Worm (Caenorhabditis elegans) whole organism, L3 larva: Measurements from ENCODE around the gene cmd-1.

Experiments used
- ZK546.5 ChIP-seq: sonication (generic microtip); optimal IDR thresholded peaks from 2 replicates; lab custom pipeline; 2017; ENCODE audit warnings: missing biosample characterization, missing genetic modification characterization
- aly-2 ChIP-seq: fragments of 150-350 bp; optimal IDR thresholded peaks from 2 replicates; lab custom pipeline; 2014; ENCODE audit warnings: missing biosample characterization, missing genetic modification characterization
- ama-1 ChIP-seq: fragments of 150-350 bp; optimal IDR thresholded peaks from 2 replicates; lab custom pipeline; 2018
- ceh-16 ChIP-seq: sonication (generic microtip); optimal IDR thresholded peaks from 2 replicates; lab custom pipeline; 2017; ENCODE audit warnings: missing biosample characterization, missing genetic modification characterization
- ceh-82 ChIP-seq: fragments of 150-350 bp; optimal IDR thresholded peaks from 2 replicates; lab custom pipeline; 2014; ENCODE audit warnings: missing biosample characterization, missing genetic modification characterization
- ceh-9 ChIP-seq: sonication (generic microtip); optimal IDR thresholded peaks from 2 replicates; lab custom pipeline; 2018; ENCODE audit warnings: missing biosample characterization, missing genetic modification characterization
- daf-12 ChIP-seq: fragments of 150-350 bp; optimal IDR thresholded peaks from 2 replicates; lab custom pipeline; 2014; ENCODE audit warnings: missing biosample characterization, missing genetic modification reagents, missing genetic modification characterization
- egl-27 ChIP-seq: sonication (generic microtip); optimal IDR thresholded peaks from 4 replicates; lab custom pipeline; 2017; ENCODE audit warnings: missing biosample characterization, missing genetic modification reagents, missing genetic modification characterization
- egl-5 ChIP-seq: fragments of 150-350 bp; optimal IDR thresholded peaks from 2 replicates; lab custom pipeline; 2017; ENCODE audit warnings: missing biosample characterization, missing genetic modification reagents, missing genetic modification characterization, inconsistent platforms
- elt-1 ChIP-seq: fragments of 150-350 bp; optimal IDR thresholded peaks from 2 replicates; lab custom pipeline; 2014; ENCODE audit warnings: missing biosample characterization, missing genetic modification characterization
- elt-2 ChIP-seq: sonication (generic microtip); optimal IDR thresholded peaks from 2 replicates; lab custom pipeline; 2016; ENCODE audit warnings: missing genetic modification reagents, mild to moderate bottlenecking, missing genetic modification characterization, missing compliant biosample characterization
- elt-3 ChIP-seq, 3 experiments: fragments of 150-350 bp in 1 of 3; sonication (generic microtip) in 2 of 3; optimal IDR thresholded peaks; 2 replicates in 2 of 3; 4 replicates in 1 of 3; lab custom pipeline; 2014 to 2017; ENCODE audit warnings: missing biosample characterization in 3 of 3, missing genetic modification characterization in 3 of 3
- eor-1 ChIP-seq, 2 experiments: fragments of 150-350 bp; optimal IDR thresholded peaks; 2 replicates each; lab custom pipeline; 2014 to 2018; ENCODE audit warnings: missing biosample characterization in 2 of 2, missing genetic modification characterization in 2 of 2
- fkh-10 ChIP-seq: sonication (generic microtip); optimal IDR thresholded peaks from 2 replicates; lab custom pipeline; 2017; ENCODE audit warnings: missing biosample characterization, missing genetic modification reagents, missing genetic modification characterization
- fkh-2 ChIP-seq: fragments of 150-350 bp; optimal IDR thresholded peaks from 2 replicates; lab custom pipeline; 2014; ENCODE audit warnings: missing biosample characterization, missing genetic modification reagents, missing genetic modification characterization
- fos-1 ChIP-seq: fragments of 150-350 bp; optimal IDR thresholded peaks from 2 replicates; lab custom pipeline; 2014; ENCODE audit warnings: missing biosample characterization, missing genetic modification characterization
- hmg-11 ChIP-seq: sonication (generic microtip); optimal IDR thresholded peaks from 2 replicates; lab custom pipeline; 2016; ENCODE audit warnings: missing genetic modification characterization, missing compliant biosample characterization
- jun-1 ChIP-seq: fragments of 150-350 bp; optimal IDR thresholded peaks from 2 replicates; lab custom pipeline; 2014; ENCODE audit warnings: missing biosample characterization, missing genetic modification reagents, missing genetic modification characterization
- lin-15B ChIP-seq: fragments of 150-350 bp; optimal IDR thresholded peaks from 2 replicates; lab custom pipeline; 2014; ENCODE audit warnings: missing biosample characterization, missing genetic modification characterization
- lin-39 ChIP-seq: fragments of 150-350 bp; optimal IDR thresholded peaks from 2 replicates; lab custom pipeline; 2018; ENCODE audit warnings: missing biosample characterization, missing genetic modification reagents, missing genetic modification characterization
- lsy-12 ChIP-seq: sonication (generic microtip); optimal IDR thresholded peaks from 2 replicates; lab custom pipeline; 2016; ENCODE audit warnings: mild to moderate bottlenecking, missing genetic modification characterization, missing compliant biosample characterization
- mdl-1 ChIP-seq: fragments of 150-350 bp; optimal IDR thresholded peaks from 2 replicates; lab custom pipeline; 2014; ENCODE audit warnings: missing biosample characterization, missing genetic modification characterization
- mml-1 ChIP-seq: fragments of 150-350 bp; sonication (generic microtip); optimal IDR thresholded peaks from 3 replicates; lab custom pipeline; 2014; ENCODE audit warnings: missing biosample characterization, missing genetic modification characterization
- nfya-1 ChIP-seq: sonication (generic microtip); optimal IDR thresholded peaks from 2 replicates; lab custom pipeline; 2017; ENCODE audit warnings: missing genetic modification characterization, mild to moderate bottlenecking, missing compliant biosample characterization, antibody characterized with exemption, moderate library complexity; ENCODE audit not compliant: insufficient read depth
- nhr-12 ChIP-seq: fragments of 150-350 bp; optimal IDR thresholded peaks from 2 replicates; lab custom pipeline; 2014; ENCODE audit warnings: missing biosample characterization, missing genetic modification characterization
- nhr-23 ChIP-seq: fragments of 150-350 bp; optimal IDR thresholded peaks from 2 replicates; lab custom pipeline; 2014; ENCODE audit warnings: missing biosample characterization, missing genetic modification reagents, missing genetic modification characterization
- nhr-237 ChIP-seq: fragments of 150-350 bp; optimal IDR thresholded peaks from 2 replicates; lab custom pipeline; 2014; ENCODE audit warnings: missing biosample characterization, missing genetic modification characterization
- nhr-25 ChIP-seq: sonication (generic microtip); optimal IDR thresholded peaks from 2 replicates; lab custom pipeline; 2017; ENCODE audit warnings: missing biosample characterization, missing genetic modification characterization
- nhr-43 ChIP-seq: sonication (generic microtip); optimal IDR thresholded peaks from 2 replicates; lab custom pipeline; 2016; ENCODE audit warnings: mild to moderate bottlenecking, missing genetic modification characterization, missing compliant biosample characterization; ENCODE audit not compliant: poor library complexity, severe bottlenecking
- nhr-67 ChIP-seq: fragments of 150-350 bp; optimal IDR thresholded peaks from 2 replicates; lab custom pipeline; 2014; ENCODE audit warnings: missing biosample characterization, missing genetic modification characterization
- nhr-76 ChIP-seq: fragments of 150-350 bp; sonication (generic microtip); optimal IDR thresholded peaks from 5 replicates; lab custom pipeline; 2014; ENCODE audit warnings: missing biosample characterization, missing genetic modification characterization
- pha-4 ChIP-seq: fragments of 150-350 bp; optimal IDR thresholded peaks from 2 replicates; lab custom pipeline; 2014; ENCODE audit warnings: missing biosample characterization, missing genetic modification reagents, missing genetic modification characterization
- pqm-1 ChIP-seq: fragments of 150-350 bp; optimal IDR thresholded peaks from 2 replicates; lab custom pipeline; 2017; ENCODE audit warnings: missing biosample characterization, missing genetic modification characterization, inconsistent platforms
- skn-1 ChIP-seq: fragments of 150-350 bp; optimal IDR thresholded peaks from 2 replicates; lab custom pipeline; 2014; ENCODE audit warnings: missing biosample characterization, missing genetic modification characterization
- snpc-4 ChIP-seq: fragments of 150-350 bp; optimal IDR thresholded peaks from 2 replicates; lab custom pipeline; 2014; ENCODE audit warnings: missing biosample characterization, missing genetic modification characterization
- tbx-2 ChIP-seq: sonication (generic microtip); optimal IDR thresholded peaks from 2 replicates; lab custom pipeline; 2016; ENCODE audit warnings: mild to moderate bottlenecking, missing genetic modification characterization, missing compliant biosample characterization
- unc-39 ChIP-seq: sonication (generic microtip); optimal IDR thresholded peaks from 4 replicates; lab custom pipeline; 2017; ENCODE audit warnings: missing biosample characterization, missing genetic modification characterization

Gene cmd-1

DNA sequence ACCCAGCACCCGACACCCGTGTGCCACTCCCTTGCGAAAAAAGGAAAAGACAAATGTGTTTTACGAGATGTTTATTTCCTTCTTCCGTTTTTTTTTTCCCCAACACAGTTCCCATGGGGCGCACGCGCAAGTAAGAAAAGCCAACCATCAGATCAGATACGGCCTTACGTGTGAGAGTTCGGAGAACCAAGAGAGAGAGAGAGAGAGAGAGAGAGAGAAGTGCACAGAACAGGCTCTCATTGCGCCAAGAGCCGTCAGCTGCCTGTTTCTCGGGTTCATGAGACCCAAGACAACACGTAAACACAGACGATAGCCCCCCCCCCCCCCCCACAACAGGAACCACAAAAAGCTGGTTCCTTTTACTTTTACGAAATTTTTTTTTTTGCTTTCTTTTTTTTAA, 4.2 kb upstream of the cmd-1 start:
- TF ChIP-seq nhr-25, result no peak
- no peak for TF ChIP-seq nhr-237 (tag; lab: Kevin White, UChicago)
- TF ChIP-seq nhr-76, result no peak
- no peak for TF ChIP-seq aly-2 (tag; lab: Kevin White, UChicago)
- no peak for TF ChIP-seq nhr-23
- no peak for TF ChIP-seq fos-1 (tag; lab: Kevin White, UChicago)
- no peak for TF ChIP-seq ZK546.5
- TF ChIP-seq nhr-12 (tag; lab: Kevin White, UChicago), result no peak
- TF ChIP-seq ceh-82, result no peak
- TF ChIP-seq ceh-9 (tag; lab: Kevin White, UChicago), result no peak

DNA sequence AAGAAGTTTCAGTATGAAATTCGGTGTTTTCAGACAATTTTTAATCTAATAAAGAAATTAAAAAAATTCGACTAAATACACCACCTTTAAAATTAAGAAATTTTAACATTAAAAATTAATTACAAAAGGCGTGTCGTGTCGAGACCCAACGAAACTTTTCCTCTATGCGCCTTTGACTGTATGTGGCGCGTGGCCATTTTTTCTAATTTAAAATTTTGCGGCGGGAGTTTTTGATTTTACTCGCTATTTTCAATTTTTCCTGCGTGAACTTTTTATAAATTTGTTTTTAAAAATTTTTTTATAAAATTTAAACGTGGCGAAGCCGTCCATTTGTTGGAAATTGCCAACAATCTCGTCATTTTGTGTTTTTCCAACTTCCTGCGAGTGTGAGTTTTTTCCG, 3.3 kb upstream of the cmd-1 start:
- TF ChIP-seq daf-12 (no peak), fkh-10 (GFP tag; lab: Kevin White, UChicago) (no peak), nhr-43 (no peak), elt-1 (tag; lab: Kevin White, UChicago) (no peak), egl-27 (no peak), nhr-25 (no peak), lsy-12 (tag; lab: Kevin White, UChicago) (no peak), nfya-1 (tag; lab: Kevin White, UChicago) (no peak), ceh-9 (tag; lab: Kevin White, UChicago) (no peak), pqm-1 (tag; lab: Kevin White, UChicago) (no peak), pha-4 (tag; lab: Kevin White, UChicago) (no peak), unc-39 (no peak), mml-1 (no peak), tbx-2 (tag; lab: Kevin White, UChicago) (no peak), egl-5 (tag; lab: Kevin White, UChicago) (no peak), jun-1 (tag; lab: Kevin White, UChicago) (no peak), ceh-82 (no peak), eor-1 (tag; optimal IDR thresholded peaks at IDR 0.05; lab: Kevin White, UChicago) (no peak), ceh-16 (tag; lab: Kevin White, UChicago) (no peak), nhr-237 (tag; lab: Kevin White, UChicago) (no peak)

DNA sequence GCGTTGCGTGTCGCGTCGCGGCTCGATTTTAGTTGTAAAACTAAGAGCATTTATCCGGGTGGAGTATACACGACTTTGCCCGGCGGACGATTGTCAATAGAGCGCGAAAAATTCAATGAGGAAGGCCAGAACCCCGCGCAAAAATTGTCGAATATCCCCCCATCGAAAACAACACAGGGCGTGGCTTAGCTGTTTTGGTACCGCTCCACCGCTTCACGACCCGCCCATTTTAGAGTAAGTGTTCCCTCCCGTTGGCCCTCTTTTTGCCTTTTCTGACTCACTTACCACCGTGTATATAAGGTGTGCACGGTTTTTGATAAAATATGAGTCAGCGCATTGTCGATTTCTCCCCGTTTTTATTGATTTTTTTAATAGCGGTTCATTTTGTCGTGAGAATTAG, 2.7 kb upstream of the cmd-1 start:
- TF ChIP-seq nhr-12 (tag; lab: Kevin White, UChicago), result no peak
- TF ChIP-seq nhr-237 (tag; lab: Kevin White, UChicago), result no peak
- TF ChIP-seq hmg-11 (tag; lab: Kevin White, UChicago), result no peak
- no peak for TF ChIP-seq ceh-9 (tag; lab: Kevin White, UChicago)
- TF ChIP-seq mml-1, result no peak
- no peak for TF ChIP-seq egl-27
- no peak for TF ChIP-seq egl-5 (tag; lab: Kevin White, UChicago)
- no peak for TF ChIP-seq skn-1
- no peak for TF ChIP-seq nfya-1 (tag; lab: Kevin White, UChicago)
- TF ChIP-seq ZK546.5, result no peak
- TF ChIP-seq fkh-10 (GFP tag; lab: Kevin White, UChicago), result no peak
- TF ChIP-seq daf-12, result no peak
- TF ChIP-seq aly-2 (tag; lab: Kevin White, UChicago), result no peak

DNA sequence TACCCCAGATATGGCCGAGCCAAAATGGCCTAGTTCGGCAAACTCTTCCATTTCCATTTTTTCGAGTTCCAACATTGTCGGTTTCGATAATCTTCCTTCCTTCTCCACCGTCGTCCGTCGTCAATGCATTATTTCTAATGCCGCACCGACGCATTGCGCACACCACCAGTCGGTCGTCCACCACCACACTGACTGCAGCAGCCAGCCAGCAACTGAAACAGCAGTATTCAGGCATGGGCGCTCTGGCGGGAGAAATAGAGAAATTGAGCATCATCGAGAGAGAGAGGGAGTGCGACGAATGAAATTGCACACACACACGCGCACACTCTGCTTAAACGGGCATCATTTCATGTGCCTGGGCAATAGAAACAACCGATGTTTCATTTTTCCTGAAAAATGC, 2.1 kb upstream of the cmd-1 start:
- peak; percentile 35 for TF ChIP-seq lin-15B
- TF ChIP-seq nfya-1 (tag; lab: Kevin White, UChicago), result peak; percentile 78
- TF ChIP-seq elt-2, result peak; percentile 50
- peak; percentile 59 for TF ChIP-seq ama-1
- TF ChIP-seq egl-5 (tag; lab: Kevin White, UChicago), result no peak
- no peak for TF ChIP-seq aly-2 (tag; lab: Kevin White, UChicago)
- TF ChIP-seq tbx-2 (tag; lab: Kevin White, UChicago), result peak; percentile 27
- no peak for TF ChIP-seq ceh-9 (tag; lab: Kevin White, UChicago)
- TF ChIP-seq snpc-4 (tag; lab: Kevin White, UChicago), result peak; percentile 52
- TF ChIP-seq nhr-67 (tag; lab: Kevin White, UChicago), result no peak
- TF ChIP-seq pqm-1 (tag; lab: Kevin White, UChicago), result peak; percentile 14
- TF ChIP-seq nhr-76, result no peak
- no peak for TF ChIP-seq fkh-2 (tag; lab: Kevin White, UChicago)
- no peak for TF ChIP-seq nhr-43
- peak; percentile 85 for TF ChIP-seq lin-39 (tag; lab: Kevin White, UChicago)
- peak; percentile 47 for TF ChIP-seq mdl-1 (tag; lab: Kevin White, UChicago)
- peak; percentile 14 for TF ChIP-seq egl-27
- TF ChIP-seq elt-3 (tag; optimal IDR thresholded peaks at IDR 0.05; lab: Kevin White, UChicago), result no peak
- TF ChIP-seq, all 47 proteins: peak for 10
